Worm (Caenorhabditis elegans) whole organism, L3 larva: Measurements from ENCODE around the gene sru-23.

Source experiments
- R02D3.7 ChIP-seq: fragments of 150-350 bp; optimal IDR thresholded peaks from 2 replicates; lab custom pipeline; 2014; ENCODE audit warnings: missing biosample characterization, missing genetic modification characterization
- ZK546.5 ChIP-seq: sonication (generic microtip); optimal IDR thresholded peaks from 2 replicates; lab custom pipeline; 2017; ENCODE audit warnings: missing biosample characterization, missing genetic modification characterization
- ceh-16 ChIP-seq: sonication (generic microtip); optimal IDR thresholded peaks from 2 replicates; lab custom pipeline; 2017; ENCODE audit warnings: missing biosample characterization, missing genetic modification characterization
- ceh-28 ChIP-seq: fragments of 150-350 bp; optimal IDR thresholded peaks from 2 replicates; lab custom pipeline; 2014; ENCODE audit warnings: missing biosample characterization, missing genetic modification reagents, missing genetic modification characterization
- ceh-82 ChIP-seq: fragments of 150-350 bp; optimal IDR thresholded peaks from 2 replicates; lab custom pipeline; 2014; ENCODE audit warnings: missing biosample characterization, missing genetic modification characterization
- ceh-9 ChIP-seq: sonication (generic microtip); optimal IDR thresholded peaks from 2 replicates; lab custom pipeline; 2018; ENCODE audit warnings: missing biosample characterization, missing genetic modification characterization
- fos-1 ChIP-seq: fragments of 150-350 bp; optimal IDR thresholded peaks from 2 replicates; lab custom pipeline; 2014; ENCODE audit warnings: missing biosample characterization, missing genetic modification characterization
- nhr-25 ChIP-seq: sonication (generic microtip); optimal IDR thresholded peaks from 2 replicates; lab custom pipeline; 2017; ENCODE audit warnings: missing biosample characterization, missing genetic modification characterization
- nhr-28 ChIP-seq: fragments of 150-350 bp; optimal IDR thresholded peaks from 2 replicates; lab custom pipeline; 2014; ENCODE audit warnings: missing biosample characterization, missing genetic modification characterization
- pqm-1 ChIP-seq: fragments of 150-350 bp; optimal IDR thresholded peaks from 2 replicates; lab custom pipeline; 2017; ENCODE audit warnings: missing biosample characterization, missing genetic modification characterization, inconsistent platforms
- unc-62 ChIP-seq: fragments of 150-350 bp; sonication (generic microtip); optimal IDR thresholded peaks from 4 replicates; lab custom pipeline; 2014; ENCODE audit warnings: missing biosample characterization, missing genetic modification reagents, missing genetic modification characterization

DNA sequence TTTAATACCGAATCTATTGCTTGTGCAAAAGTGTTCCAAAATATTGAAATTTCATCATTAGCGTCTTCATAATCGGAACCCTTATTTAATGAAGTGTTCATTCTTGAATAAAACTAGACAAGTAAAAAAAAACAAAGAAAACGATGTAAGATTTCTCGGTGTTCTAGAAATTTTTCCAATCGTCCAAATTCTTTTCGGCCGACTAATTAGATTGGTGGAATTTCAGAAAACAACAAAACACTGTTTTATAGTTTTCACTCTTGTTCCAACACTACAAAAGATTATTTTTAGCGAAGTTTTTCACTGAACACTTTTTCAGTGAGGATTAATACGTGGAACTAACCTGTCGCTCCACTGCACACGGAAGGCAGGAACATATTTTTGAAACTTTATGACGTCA is 19.6 kb downstream of the sru-23 start, which contains the start of gene srw-56:
- TF ChIP-seq ZK546.5 (tag; lab: Kevin White, UChicago) (no peak), ceh-82 (no peak), fos-1 (tag; lab: Kevin White, UChicago) (no peak), unc-62 (GFP tag; lab: Kevin White, UChicago) (no peak), nhr-25 (tag; lab: Kevin White, UChicago) (no peak), ceh-9 (tag; lab: Kevin White, UChicago) (no peak), pqm-1 (tag; lab: Kevin White, UChicago) (no peak), ceh-28 (tag; lab: Kevin White, UChicago) (no peak), nhr-28 (tag; lab: Kevin White, UChicago) (no peak), ceh-16 (tag; lab: Kevin White, UChicago) (no peak), R02D3.7 (tag; lab: Kevin White, UChicago) (no peak)
